Fruit fly (Drosophila melanogaster) whole organism, embryonic: ENCODE data around the gene Mlc-c.

Experiments
- CG17568 ChIP-seq: fragments of 200-800 bp; sonication (Bioruptor generic); optimal IDR thresholded peaks from 2 replicates; lab custom pipeline; 2018; ENCODE audit warnings: missing biosample characterization, mild to moderate bottlenecking, missing genetic modification characterization, moderate library complexity
- CG7987 ChIP-seq: fragments of 200-800 bp; sonication (Bioruptor generic); optimal IDR thresholded peaks from 2 replicates; lab custom pipeline; 2018; ENCODE audit warnings: missing biosample characterization, mild to moderate bottlenecking, missing genetic modification characterization, moderate library complexity
- CG8089 ChIP-seq: fragments of 200-800 bp; sonication (Bioruptor generic); optimal IDR thresholded peaks from 3 replicates; lab custom pipeline; 2016; ENCODE audit warnings: missing biosample characterization, missing genetic modification characterization
- CTCF ChIP-seq: fragments of 200-800 bp; sonication (Bioruptor generic); optimal IDR thresholded peaks from 2 replicates; lab custom pipeline; 2017; ENCODE audit warnings: missing biosample characterization, mild to moderate bottlenecking, missing genetic modification characterization, moderate library complexity
- slbo ChIP-seq: fragments of 200-800 bp; sonication (Bioruptor generic); IDR thresholded peaks from 2 replicates; pipeline ENCODE4 v1.3.6; 2022; ENCODE audit warnings: missing biosample characterization, missing genetic modification characterization
- trem ChIP-seq: fragments of 200-800 bp; optimal IDR thresholded peaks from 3 replicates; lab custom pipeline; 2019; ENCODE audit warnings: missing biosample characterization, mild to moderate bottlenecking, missing genetic modification characterization, moderate library complexity
- ttk ChIP-seq: fragments of 200-800 bp; sonication (Bioruptor generic); IDR thresholded peaks from 2 replicates; pipeline ENCODE4 v2.1.2; 2022; ENCODE audit warnings: missing biosample characterization, missing genetic modification characterization
- vnd ChIP-seq: fragments of 200-800 bp; sonication (Bioruptor generic); IDR thresholded peaks from 3 replicates; pipeline ENCODE4 v1.3.6; 2022; ENCODE audit warnings: missing biosample characterization, missing genetic modification characterization; ENCODE audit not compliant: partially characterized antibody

DNA sequence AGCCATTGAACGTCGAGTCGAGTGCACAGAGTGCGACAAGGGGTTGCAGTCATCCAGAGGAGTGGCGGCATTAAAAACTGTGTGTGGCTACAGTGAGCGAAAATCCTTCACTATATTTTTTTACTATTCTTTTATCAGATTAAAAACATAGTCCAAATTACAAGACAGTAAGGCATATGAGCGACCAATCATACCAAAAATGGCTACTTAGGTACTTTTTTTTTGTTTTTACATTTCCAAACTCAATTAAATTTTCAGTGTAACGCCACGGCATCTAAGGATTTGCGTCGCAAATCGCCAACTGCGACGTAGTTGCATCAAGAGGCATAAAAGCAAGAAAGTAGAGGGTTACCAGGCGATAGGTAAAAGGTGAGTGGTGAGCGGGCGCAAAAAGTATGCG, 16.7 kb upstream of the Mlc-c start:
- TF ChIP-seq CG8089 (GFP tag; lab: Kevin White, UChicago) (no peak), CG17568 (GFP tag; lab: Kevin White, UChicago) (peak; percentile 10), slbo (GFP tag; lab: Robert Waterston, UW) (no peak; the same call in 1 of the 2 replicates), CG7987 (GFP tag; lab: Kevin White, UChicago) (no peak), vnd (no peak), ttk (GFP tag; lab: Robert Waterston, UW) (peak; percentile 42), trem (tag; lab: Kevin White, UChicago) (peak; percentile 17), CTCF (GFP tag; lab: Kevin White, UChicago) (no peak)
